Fruit fly (Drosophila melanogaster) whole organism, prepupa: ENCODE results near the gene Ilp3.

Experiments
- Blimp-1 ChIP-seq: fragments of 200-800 bp; sonication (Bioruptor generic); optimal IDR thresholded peaks from 3 replicates; lab custom pipeline; 2017; ENCODE audit warnings: missing biosample characterization, missing genetic modification characterization, mild to moderate bottlenecking, moderate library complexity, missing genetic modification reagents
- CG10631 ChIP-seq: fragments of 200-800 bp; sonication (Bioruptor generic); optimal IDR thresholded peaks from 2 replicates; lab custom pipeline; 2016; ENCODE audit warnings: missing biosample characterization, missing genetic modification characterization
- CG10669 ChIP-seq: fragments of 200-800 bp; sonication (Bioruptor generic); optimal IDR thresholded peaks from 3 replicates; lab custom pipeline; 2018; ENCODE audit warnings: missing biosample characterization, mild to moderate bottlenecking, missing genetic modification characterization, moderate library complexity
- CG11762 ChIP-seq: fragments of 200-800 bp; sonication (Bioruptor generic); optimal IDR thresholded peaks from 3 replicates; lab custom pipeline; 2016; ENCODE audit warnings: missing biosample characterization, missing genetic modification characterization; ENCODE audit not compliant: insufficient read depth
- CG11902 ChIP-seq: fragments of 200-800 bp; sonication (Bioruptor generic); optimal IDR thresholded peaks from 3 replicates; lab custom pipeline; 2016; ENCODE audit warnings: missing biosample characterization, missing genetic modification characterization
- CG15336 ChIP-seq: fragments of 200-800 bp; sonication (Bioruptor generic); IDR thresholded peaks from 2 replicates; pipeline ENCODE4 v1.3.6; 2022; ENCODE audit warnings: missing biosample characterization, missing genetic modification characterization
- CG1621 ChIP-seq: fragments of 200-800 bp; sonication (Bioruptor generic); optimal IDR thresholded peaks from 3 replicates; lab custom pipeline; 2018; ENCODE audit warnings: missing biosample characterization, mild to moderate bottlenecking, missing genetic modification characterization
- CG32006 ChIP-seq: fragments of 200-800 bp; sonication (Bioruptor generic); optimal IDR thresholded peaks from 3 replicates; lab custom pipeline; 2017; ENCODE audit warnings: missing biosample characterization, mild to moderate bottlenecking, missing genetic modification characterization
- CG34406 ChIP-seq: fragments of 200-800 bp; sonication (Bioruptor generic); optimal IDR thresholded peaks from 3 replicates; lab custom pipeline; 2016; ENCODE audit warnings: missing biosample characterization, missing genetic modification characterization
- CG4318 ChIP-seq: fragments of 200-800 bp; sonication (Bioruptor generic); optimal IDR thresholded peaks from 3 replicates; lab custom pipeline; 2017; ENCODE audit warnings: missing biosample characterization, mild to moderate bottlenecking, missing genetic modification characterization
- CG6276 ChIP-seq: fragments of 200-800 bp; sonication (Bioruptor generic); optimal IDR thresholded peaks from 2 replicates; lab custom pipeline; 2017; ENCODE audit warnings: missing biosample characterization, mild to moderate bottlenecking, missing genetic modification characterization
- CG6792 ChIP-seq: fragments of 200-800 bp; sonication (Bioruptor generic); optimal IDR thresholded peaks from 3 replicates; lab custom pipeline; 2016; ENCODE audit warnings: missing biosample characterization, missing genetic modification characterization
- CG6808 ChIP-seq: fragments of 200-800 bp; sonication (Bioruptor generic); optimal IDR thresholded peaks from 3 replicates; lab custom pipeline; 2017; ENCODE audit warnings: missing biosample characterization, missing genetic modification characterization, mild to moderate bottlenecking, moderate library complexity, missing genetic modification reagents
- CG6854 ChIP-seq: fragments of 200-800 bp; sonication (Bioruptor generic); optimal IDR thresholded peaks from 2 replicates; lab custom pipeline; 2017; ENCODE audit warnings: missing biosample characterization, mild to moderate bottlenecking, missing genetic modification characterization
- CG8119 ChIP-seq: fragments of 200-800 bp; sonication (Bioruptor generic); IDR thresholded peaks from 3 replicates; pipeline ENCODE4 v1.3.6; 2022; ENCODE audit warnings: missing biosample characterization, missing genetic modification characterization
- CG8319 ChIP-seq: fragments of 200-800 bp; sonication (Bioruptor generic); optimal IDR thresholded peaks from 3 replicates; lab custom pipeline; 2016; ENCODE audit warnings: missing biosample characterization, missing genetic modification characterization
- CG8632 ChIP-seq: fragments of 200-800 bp; sonication (Bioruptor generic); optimal IDR thresholded peaks from 3 replicates; lab custom pipeline; 2016; ENCODE audit warnings: missing biosample characterization, missing genetic modification characterization
- Eip78C ChIP-seq: fragments of 200-800 bp; sonication (Bioruptor generic); peaks from one replicate; lab custom pipeline; 2016; ENCODE audit warnings: missing biosample characterization, missing genetic modification characterization
- Hr38 ChIP-seq: sonication (Bioruptor generic); optimal IDR thresholded peaks from 2 replicates; lab custom pipeline; 2016; ENCODE audit warnings: missing biosample characterization, missing genetic modification characterization
- Lpt ChIP-seq: fragments of 200-800 bp; sonication (Bioruptor generic); optimal IDR thresholded peaks from 3 replicates; lab custom pipeline; 2016; ENCODE audit warnings: missing biosample characterization, missing genetic modification characterization
- Smox ChIP-seq: fragments of 200-800 bp; sonication (Bioruptor generic); optimal IDR thresholded peaks from 3 replicates; lab custom pipeline; 2016; ENCODE audit warnings: missing biosample characterization, missing genetic modification characterization
- Sox14 ChIP-seq: fragments of 200-800 bp; sonication (Bioruptor generic); optimal IDR thresholded peaks from 3 replicates; lab custom pipeline; 2016; ENCODE audit warnings: missing biosample characterization, missing genetic modification characterization
- Sox15 ChIP-seq: fragments of 200-800 bp; sonication (Bioruptor generic); optimal IDR thresholded peaks from 3 replicates; lab custom pipeline; 2016; ENCODE audit warnings: missing biosample characterization, missing genetic modification characterization
- achi ChIP-seq: fragments of 200-800 bp; sonication (Bioruptor generic); optimal IDR thresholded peaks from 3 replicates; lab custom pipeline; 2016; ENCODE audit warnings: missing biosample characterization, missing genetic modification characterization
- acj6 ChIP-seq: fragments of 200-800 bp; sonication (Bioruptor generic); optimal IDR thresholded peaks from 3 replicates; lab custom pipeline; 2016; ENCODE audit warnings: missing biosample characterization, missing genetic modification characterization
- cyc ChIP-seq: fragments of 200-800 bp; sonication (Bioruptor generic); optimal IDR thresholded peaks from 3 replicates; lab custom pipeline; 2016; ENCODE audit warnings: missing biosample characterization, missing genetic modification characterization
- dsx ChIP-seq: fragments of 200-800 bp; optimal IDR thresholded peaks from 3 replicates; lab custom pipeline; 2019; ENCODE audit warnings: missing biosample characterization, mild to moderate bottlenecking, missing genetic modification characterization, moderate library complexity; ENCODE audit not compliant: poor library complexity, severe bottlenecking
- eg ChIP-seq: fragments of 200-800 bp; sonication (Bioruptor generic); IDR thresholded peaks from 3 replicates; pipeline ENCODE4 v1.3.6; 2022; ENCODE audit warnings: missing biosample characterization, missing genetic modification characterization
- fd59A ChIP-seq: fragments of 200-800 bp; sonication (Bioruptor generic); optimal IDR thresholded peaks from 2 replicates; lab custom pipeline; 2017; ENCODE audit warnings: missing biosample characterization, mild to moderate bottlenecking, missing genetic modification characterization, missing genetic modification reagents
- fkh ChIP-seq: fragments of 200-800 bp; sonication (Bioruptor generic); optimal IDR thresholded peaks from 3 replicates; lab custom pipeline; 2017; ENCODE audit warnings: missing biosample characterization, mild to moderate bottlenecking, missing genetic modification characterization, moderate library complexity
- lz ChIP-seq: fragments of 200-800 bp; sonication (Bioruptor generic); optimal IDR thresholded peaks from 3 replicates; lab custom pipeline; 2016; ENCODE audit warnings: missing biosample characterization, missing genetic modification characterization
- pdm3 ChIP-seq: fragments of 200-800 bp; sonication (Bioruptor generic); optimal IDR thresholded peaks from 3 replicates; lab custom pipeline; 2016; ENCODE audit warnings: missing biosample characterization, missing genetic modification characterization
- salr ChIP-seq, 2 experiments: fragments of 200-800 bp; sonication (Bioruptor generic); optimal IDR thresholded peaks; 3 replicates each; lab custom pipeline; 2016 to 2018; ENCODE audit warnings: missing biosample characterization in 2 of 2, missing genetic modification characterization in 2 of 2, mild to moderate bottlenecking in 1 of 2
- spab ChIP-seq: fragments of 200-800 bp; sonication (Bioruptor generic); optimal IDR thresholded peaks from 2 replicates; lab custom pipeline; 2017; ENCODE audit warnings: missing biosample characterization, mild to moderate bottlenecking, missing genetic modification characterization, missing genetic modification reagents
- ss ChIP-seq, 2 experiments: fragments of 200-800 bp; sonication (Bioruptor generic); optimal IDR thresholded peaks; 2 replicates in 1 of 2; 3 replicates in 1 of 2; lab custom pipeline; 2017 to 2018; ENCODE audit warnings: mild to moderate bottlenecking in 2 of 2, missing biosample characterization in 2 of 2, missing genetic modification characterization in 2 of 2, moderate library complexity in 1 of 2
- svp ChIP-seq: fragments of 200-800 bp; sonication (Bioruptor generic); peaks from one replicate; lab custom pipeline; 2016; ENCODE audit warnings: missing biosample characterization, missing genetic modification characterization
- topi ChIP-seq: fragments of 200-800 bp; sonication (Bioruptor generic); optimal IDR thresholded peaks from 3 replicates; lab custom pipeline; 2016; ENCODE audit warnings: missing biosample characterization, missing genetic modification characterization
- vri ChIP-seq: fragments of 200-800 bp; sonication (Bioruptor generic); optimal IDR thresholded peaks from 3 replicates; lab custom pipeline; 2016; ENCODE audit warnings: missing biosample characterization, mild to moderate bottlenecking, missing genetic modification characterization

Ilp3 gene

dm6 chr3L:9776804-9777393, 25.0 kb downstream of the Ilp3 start:
- TF ChIP-seq lz (GFP tag; lab: Kevin White, UChicago) (no peak), CG10669 (GFP tag; lab: Kevin White, UChicago) (no peak), achi (no peak), CG8319 (GFP tag; lab: Kevin White, UChicago) (no peak), CG11762 (GFP tag; lab: Kevin White, UChicago) (no peak), Sox15 (GFP tag; lab: Kevin White, UChicago) (no peak), ss (GFP tag; optimal IDR thresholded peaks at IDR 0.05; lab: Kevin White, UChicago) (no peak), CG6854 (GFP tag; lab: Kevin White, UChicago) (no peak), CG4318 (no peak), CG32006 (GFP tag; lab: Kevin White, UChicago) (peak; percentile 23), spab (GFP tag; lab: Kevin White, UChicago) (no peak), pdm3 (GFP tag; lab: Kevin White, UChicago) (no peak), CG6276 (GFP tag; lab: Kevin White, UChicago) (no peak), eg (GFP tag; lab: Robert Waterston, UW) (peak; percentile 42; the same call in 1 of the 3 replicates)

dm6 chr3L:9775728-9776127, 26.2 kb downstream of the Ilp3 start:
- TF ChIP-seq acj6, result no peak
- no peak for TF ChIP-seq cyc
- no peak for TF ChIP-seq Eip78C
- TF ChIP-seq topi (GFP tag; lab: Kevin White, UChicago), result no peak
- no peak for TF ChIP-seq svp (GFP tag; lab: Kevin White, UChicago)
- no peak for TF ChIP-seq CG1621 (tag; lab: Kevin White, UChicago)
- TF ChIP-seq, all 60 proteins: peak for 0

dm6 chr3L:9768385-9768784, 33.5 kb downstream of the Ilp3 start:
- TF ChIP-seq salr (GFP tag; optimal IDR thresholded peaks at IDR 0.05; lab: Kevin White, UChicago), result no peak
- peak; percentile 6 for TF ChIP-seq fkh (GFP tag; lab: Kevin White, UChicago)
- TF ChIP-seq vri, result peak; percentile 38
- TF ChIP-seq svp (GFP tag; lab: Kevin White, UChicago), result peak; percentile 39
- TF ChIP-seq, all 60 proteins: peak for 3

- TF ChIP-seq svp (GFP tag; lab: Kevin White, UChicago) (no peak), CG1621 (tag; lab: Kevin White, UChicago) (no peak), CG6808 (no peak), fkh (GFP tag; lab: Kevin White, UChicago) (no peak), CG6792 (GFP tag; lab: Kevin White, UChicago) (no peak), vri (no peak), CG11902 (GFP tag; lab: Kevin White, UChicago) (no peak), Sox15 (GFP tag; lab: Kevin White, UChicago) (no peak), Lpt (GFP tag; lab: Kevin White, UChicago) (peak; percentile 12), Hr38 (no peak), CG6854 (GFP tag; lab: Kevin White, UChicago) (peak; percentile 71), CG6276 (GFP tag; lab: Kevin White, UChicago) (peak; percentile 17), topi (GFP tag; lab: Kevin White, UChicago) (no peak), fd59A (GFP tag; lab: Kevin White, UChicago) (no peak), CG8632 (no peak), ss (GFP tag; optimal IDR thresholded peaks at IDR 0.05; lab: Kevin White, UChicago) (peak in 1 of 2 experiments; percentile 43), pdm3 (GFP tag; lab: Kevin White, UChicago) (no peak), salr (GFP tag; optimal IDR thresholded peaks at IDR 0.05; lab: Kevin White, UChicago) (no peak), Blimp-1 (GFP tag; lab: Kevin White, UChicago) (no peak), dsx (GFP tag; lab: Kevin White, UChicago) (peak; percentile 72), Eip78C (peak; percentile 21), acj6 (no peak), eg (GFP tag; lab: Robert Waterston, UW) (peak; percentile 16; the same call in 1 of the 3 replicates), Smox (GFP tag; lab: Kevin White, UChicago) (no peak), Sox14 (GFP tag; lab: Kevin White, UChicago) (no peak), CG8319 (GFP tag; lab: Kevin White, UChicago) (no peak), CG15336 (no peak), CG8119 (no peak), CG34406 (GFP tag; lab: Kevin White, UChicago) (no peak), CG10631 (GFP tag; lab: Kevin White, UChicago) (no peak)
Observed at dm6 chr3L:9767636-9768358, 34.1 kb downstream of the Ilp3 start.
